Fruit fly (Drosophila melanogaster): ENCODE measurements around the gene CG2003.

The CG2003 gene

dm6 chr3R:31956264-31956663, 21.7 kb upstream of the CG2003 start:
- TF ChIP-seq CG17806 (tag; optimal IDR thresholded peaks at IDR 0.05): peak; percentile 17
- TF ChIP-seq rn (GFP tag; IDR thresholded peaks at IDR 0.05): no peak
- no peak for TF ChIP-seq CG12605 (GFP tag; IDR thresholded peaks at IDR 0.05)
- TF ChIP-seq CG32121 (GFP tag; IDR thresholded peaks at IDR 0.05): no peak
- no peak for TF ChIP-seq Pif1B (GFP tag; optimal IDR thresholded peaks at IDR 0.05)
- peak; percentile 34 for TF ChIP-seq Snoo (tag; optimal IDR thresholded peaks at IDR 0.05)
- no peak for TF ChIP-seq Ets98B (GFP tag; IDR thresholded peaks at IDR 0.05)
- no peak for TF ChIP-seq D1 (tag; optimal IDR thresholded peaks at IDR 0.05)
- TF ChIP-seq CG9948 (tag; optimal IDR thresholded peaks at IDR 0.05): no peak
- TF ChIP-seq CG34367 (tag; optimal IDR thresholded peaks at IDR 0.05): no peak
- TF ChIP-seq CG8159 (tag; optimal IDR thresholded peaks at IDR 0.05): peak; percentile 18
- no peak for TF ChIP-seq EcR (GFP tag; optimal IDR thresholded peaks at IDR 0.05)

DNA sequence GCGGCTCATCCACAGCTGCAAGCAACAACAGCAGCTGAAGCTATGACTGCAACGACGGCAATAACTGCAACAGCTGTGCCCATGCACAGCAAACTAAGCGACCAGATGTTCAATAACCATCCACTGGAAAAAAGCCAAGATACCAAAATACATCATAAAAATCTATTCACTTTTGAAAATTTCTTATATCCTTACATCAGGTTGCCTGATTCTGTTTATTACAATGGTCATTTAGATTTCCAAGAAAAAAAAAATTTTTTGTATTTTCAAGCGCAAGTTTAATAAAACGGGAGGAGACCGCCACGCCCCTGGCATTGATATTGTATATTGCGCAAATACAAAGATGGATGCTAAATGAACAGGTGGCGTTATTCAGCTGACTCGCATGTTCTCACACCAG, 16.6 kb upstream of the CG2003 start:
- TF ChIP-seq CG32121 (GFP tag; IDR thresholded peaks at IDR 0.05): no peak
- peak; percentile 37 for TF ChIP-seq CG8301 (tag; optimal IDR thresholded peaks at IDR 0.05)
- peak; percentile 28 for TF ChIP-seq Pif1B (GFP tag; optimal IDR thresholded peaks at IDR 0.05)
- no peak for TF ChIP-seq CG10348 (GFP tag; IDR thresholded peaks at IDR 0.05)
- TF ChIP-seq rn (GFP tag; IDR thresholded peaks at IDR 0.05): no peak
- TF ChIP-seq CG12605 (GFP tag; IDR thresholded peaks at IDR 0.05): no peak
- no peak for TF ChIP-seq gl (tag; optimal IDR thresholded peaks at IDR 0.05)
- no peak for TF ChIP-seq EcR (GFP tag; optimal IDR thresholded peaks at IDR 0.05)
- no peak for TF ChIP-seq CG13204 (GFP tag; optimal IDR thresholded peaks at IDR 0.05)
- peak; percentile 53 for TF ChIP-seq Pif1A (GFP tag; optimal IDR thresholded peaks at IDR 0.05)
- TF ChIP-seq CG4496 (GFP tag; IDR thresholded peaks at IDR 0.05): peak; percentile 33; the same call in 1 of the 3 replicates
- no peak for TF ChIP-seq fd96Ca (GFP tag; IDR thresholded peaks at IDR 0.05)
- peak; percentile 44 for TF ChIP-seq CG17806 (tag; optimal IDR thresholded peaks at IDR 0.05)
- no peak for TF ChIP-seq Snoo (tag; optimal IDR thresholded peaks at IDR 0.05)
- peak; percentile 28 for TF ChIP-seq D1 (tag; optimal IDR thresholded peaks at IDR 0.05)
- peak; percentile 28 for TF ChIP-seq CG9948 (tag; optimal IDR thresholded peaks at IDR 0.05)
- TF ChIP-seq CG14655 (GFP tag; optimal IDR thresholded peaks at IDR 0.05): peak; percentile 56
- peak; percentile 35 for TF ChIP-seq CG8159 (tag; optimal IDR thresholded peaks at IDR 0.05)
- no peak for TF ChIP-seq CG34367 (tag; optimal IDR thresholded peaks at IDR 0.05)
- TF ChIP-seq Ets98B (GFP tag; IDR thresholded peaks at IDR 0.05): 0 out of 2 replicates have a peak, but pooled peaks have one; percentile 18
- peak; percentile 43 for TF ChIP-seq CG15710 (tag; optimal IDR thresholded peaks at IDR 0.05)

DNA sequence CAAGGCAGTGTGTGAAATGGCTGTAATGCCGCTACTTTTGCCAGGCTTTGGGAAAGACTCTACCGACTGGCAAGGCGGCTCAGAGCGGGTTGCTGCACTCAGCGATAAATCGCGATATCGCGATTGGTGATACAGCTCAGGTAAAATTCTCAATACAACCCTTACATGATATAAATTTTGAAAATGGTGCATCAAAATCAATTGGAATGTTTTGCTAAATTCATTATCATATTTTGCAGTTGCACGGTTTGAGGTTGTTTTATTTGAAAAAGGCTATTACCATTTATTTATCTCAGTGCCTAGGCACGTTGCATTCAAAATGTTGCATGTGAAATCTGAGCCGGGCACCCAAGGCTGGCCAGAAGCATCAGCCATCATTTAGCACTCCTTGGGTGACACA, 14.8 kb upstream of the CG2003 start:
- TF ChIP-seq CG4496 (GFP tag; IDR thresholded peaks at IDR 0.05) (no peak; the same call in 2 of the 3 replicates), CG13204 (GFP tag; optimal IDR thresholded peaks at IDR 0.05) (peak; percentile 18), D1 (tag; optimal IDR thresholded peaks at IDR 0.05) (no peak), CG34367 (tag; optimal IDR thresholded peaks at IDR 0.05) (peak; percentile 30), EcR (GFP tag; optimal IDR thresholded peaks at IDR 0.05) (no peak), Pif1B (GFP tag; optimal IDR thresholded peaks at IDR 0.05) (peak; percentile 41), CG9948 (tag; optimal IDR thresholded peaks at IDR 0.05) (peak; percentile 58), Snoo (tag; optimal IDR thresholded peaks at IDR 0.05) (no peak), CG12605 (GFP tag; IDR thresholded peaks at IDR 0.05) (no peak), Pif1A (GFP tag; optimal IDR thresholded peaks at IDR 0.05) (peak; percentile 46), CG14655 (GFP tag; optimal IDR thresholded peaks at IDR 0.05) (peak; percentile 80), CG8301 (tag; optimal IDR thresholded peaks at IDR 0.05) (peak; percentile 75), CG8159 (tag; optimal IDR thresholded peaks at IDR 0.05) (peak; percentile 71), CG15710 (tag; optimal IDR thresholded peaks at IDR 0.05) (peak; percentile 59), rn (GFP tag; IDR thresholded peaks at IDR 0.05) (no peak), fd96Ca (GFP tag; IDR thresholded peaks at IDR 0.05) (no peak; the same call in 2 of the 3 replicates), CG32121 (GFP tag; IDR thresholded peaks at IDR 0.05) (no peak), CG17806 (tag; optimal IDR thresholded peaks at IDR 0.05) (peak; percentile 67), CG10348 (GFP tag; IDR thresholded peaks at IDR 0.05) (no peak), Ets98B (GFP tag; IDR thresholded peaks at IDR 0.05) (peak; percentile 36; the same call in 1 of the 2 replicates), gl (tag; optimal IDR thresholded peaks at IDR 0.05) (no peak)

- peak; percentile 10 for TF ChIP-seq EcR (GFP tag; optimal IDR thresholded peaks at IDR 0.05)
- no peak for TF ChIP-seq CG15710 (tag; optimal IDR thresholded peaks at IDR 0.05)
Measured at dm6 chr3R:31964701-31965323, 13.1 kb upstream of the CG2003 start.

DNA sequence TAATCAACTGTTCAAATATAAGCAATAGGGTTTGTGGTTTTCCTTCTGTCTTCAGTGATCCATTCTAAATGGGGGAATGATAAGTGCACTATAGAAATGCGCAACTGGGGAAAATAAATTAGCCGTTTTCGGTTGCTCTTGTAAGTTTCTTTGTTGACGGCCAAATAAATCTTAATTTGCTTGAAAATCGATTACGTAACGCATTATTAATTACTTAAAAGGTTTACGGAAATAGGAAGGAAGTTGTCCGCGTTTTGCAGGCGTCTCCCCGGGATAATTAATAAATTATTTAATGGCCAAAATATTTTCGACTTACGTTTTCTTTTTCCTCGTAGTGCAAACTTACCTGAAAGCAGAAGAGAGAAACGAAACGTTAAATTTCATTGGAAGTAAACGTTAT, 8.5 kb upstream of the CG2003 start:
- TF ChIP-seq Pif1B (GFP tag; optimal IDR thresholded peaks at IDR 0.05) (no peak), CG34367 (tag; optimal IDR thresholded peaks at IDR 0.05) (no peak), EcR (GFP tag; optimal IDR thresholded peaks at IDR 0.05) (no peak), CG8301 (tag; optimal IDR thresholded peaks at IDR 0.05) (no peak), Pif1A (GFP tag; optimal IDR thresholded peaks at IDR 0.05) (no peak), rn (GFP tag; IDR thresholded peaks at IDR 0.05) (no peak), CG14655 (GFP tag; optimal IDR thresholded peaks at IDR 0.05) (no peak), fd96Ca (GFP tag; IDR thresholded peaks at IDR 0.05) (no peak), Ets98B (GFP tag; IDR thresholded peaks at IDR 0.05) (no peak), CG10348 (GFP tag; IDR thresholded peaks at IDR 0.05) (no peak), CG32121 (GFP tag; IDR thresholded peaks at IDR 0.05) (no peak), gl (tag; optimal IDR thresholded peaks at IDR 0.05) (no peak), CG15710 (tag; optimal IDR thresholded peaks at IDR 0.05) (no peak), CG8159 (tag; optimal IDR thresholded peaks at IDR 0.05) (no peak), CG17806 (tag; optimal IDR thresholded peaks at IDR 0.05) (no peak), CG12605 (GFP tag; IDR thresholded peaks at IDR 0.05) (no peak), CG9948 (tag; optimal IDR thresholded peaks at IDR 0.05) (no peak), CG13204 (GFP tag; optimal IDR thresholded peaks at IDR 0.05) (no peak)

- TF ChIP-seq CG32121 (GFP tag; IDR thresholded peaks at IDR 0.05) (0 out of 2 replicates have a peak, but pooled peaks have one; percentile 51), CG17806 (tag; optimal IDR thresholded peaks at IDR 0.05) (no peak)
Measured at dm6 chr3R:31973155-31973554, 4.8 kb upstream of the CG2003 start.
